Fruit fly (Drosophila melanogaster) Kc167 (cell line): Measurements from ENCODE around the gene Plp.

ENCODE experiments used
- Myc ChIP-seq: fragments of >200 bp; optimal IDR thresholded peaks from 2 replicates; lab custom pipeline; 2017; ENCODE audit warnings: missing external identifiers
- Sin3A ChIP-seq: fragments of >200 bp; optimal IDR thresholded peaks from 2 replicates; lab custom pipeline; 2018; ENCODE audit warnings: missing external identifiers
- h ChIP-seq: fragments of >200 bp; optimal IDR thresholded peaks from 3 replicates; lab custom pipeline; 2018; ENCODE audit warnings: missing external identifiers
- insv ChIP-seq: fragments of >200 bp; optimal IDR thresholded peaks from 3 replicates; lab custom pipeline; 2018; ENCODE audit warnings: missing external identifiers
- psq ChIP-seq: fragments of >200 bp; optimal IDR thresholded peaks from 2 replicates; lab custom pipeline; 2017; ENCODE audit warnings: missing external identifiers
- ttk ChIP-seq: sonication (Bioruptor generic); optimal IDR thresholded peaks from 2 replicates; lab custom pipeline; 2017; ENCODE audit warnings: missing external identifiers

Gene Plp

DNA sequence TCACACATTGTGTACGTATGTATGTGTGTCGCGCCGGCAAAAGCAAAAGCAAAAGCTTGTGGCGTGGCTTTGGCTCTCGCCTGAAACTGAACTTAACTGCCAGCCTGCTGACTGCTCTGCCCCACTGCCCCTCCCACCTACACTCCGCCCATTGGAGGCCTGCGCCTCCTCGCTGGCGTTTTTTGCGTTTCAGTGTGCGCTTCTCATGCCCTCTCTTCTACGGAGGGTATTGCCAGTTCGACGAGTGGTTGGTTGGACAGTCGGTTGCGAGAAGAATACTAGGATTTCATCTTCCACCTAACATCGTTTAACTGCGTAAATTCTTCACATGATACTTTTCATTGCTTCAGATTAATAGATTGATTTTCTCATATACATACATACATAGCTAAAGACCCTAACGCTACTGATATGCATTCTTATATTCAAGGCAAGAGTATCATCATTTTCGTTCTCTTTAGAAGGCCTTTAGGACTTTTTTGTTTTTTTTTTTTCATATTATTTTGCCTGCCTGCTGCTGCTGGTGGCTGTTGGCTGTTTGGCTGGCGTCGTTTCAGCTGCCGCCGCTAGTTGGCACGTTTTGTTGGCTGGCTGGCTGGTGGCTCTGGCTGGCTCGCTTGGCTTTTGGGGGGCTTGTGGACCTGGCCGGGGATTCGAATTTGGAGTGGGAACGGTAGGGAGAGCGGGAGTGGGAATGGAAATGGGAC is 10.5 kb upstream of the Plp start:
- TF ChIP-seq Myc (lab: Kevin White, UChicago) (no peak), psq (lab: Kevin White, UChicago) (no peak), ttk (lab: Kevin White, UChicago) (no peak), Sin3A (lab: Kevin White, UChicago) (no peak), h (lab: Kevin White, UChicago) (no peak), insv (lab: Kevin White, UChicago) (no peak)

dm6 chr3L:15103988-15104848 is 9.7 kb upstream of the Plp start:
- TF ChIP-seq ttk (lab: Kevin White, UChicago): no peak
- TF ChIP-seq insv (lab: Kevin White, UChicago): no peak
- TF ChIP-seq h (lab: Kevin White, UChicago): no peak
- TF ChIP-seq Myc (lab: Kevin White, UChicago): no peak
- no peak for TF ChIP-seq psq (lab: Kevin White, UChicago)
- TF ChIP-seq Sin3A (lab: Kevin White, UChicago): no peak

DNA sequence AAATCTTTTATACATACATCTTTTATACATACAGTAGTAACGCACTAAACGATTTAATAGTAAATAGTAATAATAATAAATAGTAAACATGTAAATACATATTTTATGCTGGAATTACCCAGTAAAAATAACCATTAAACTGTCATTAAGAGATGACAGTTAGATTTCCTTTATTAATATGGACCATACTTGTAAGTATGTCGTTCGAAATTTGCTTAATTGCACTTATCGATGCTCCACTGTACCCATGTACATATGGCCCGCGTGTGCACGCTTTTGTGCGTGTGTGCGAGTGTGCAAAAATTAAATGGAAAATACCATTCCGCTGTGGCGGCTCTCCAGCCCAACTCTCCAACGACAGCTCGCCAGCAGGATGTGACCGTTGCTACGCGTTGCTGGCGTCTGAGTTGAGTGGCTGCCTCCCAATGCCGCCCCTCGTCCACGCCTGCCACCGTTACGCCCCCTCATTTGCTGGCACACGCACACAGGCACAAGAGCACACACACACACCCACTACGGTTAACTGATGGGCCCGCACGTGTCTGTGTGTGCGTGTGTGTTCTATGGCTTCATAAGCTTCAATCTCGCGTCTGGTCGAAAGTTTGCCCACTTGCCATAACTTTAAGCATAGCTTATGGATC is 8.3 kb upstream of the Plp start:
- TF ChIP-seq Myc (lab: Kevin White, UChicago): no peak
- no peak for TF ChIP-seq insv (lab: Kevin White, UChicago)
- TF ChIP-seq ttk (lab: Kevin White, UChicago): no peak
- TF ChIP-seq h (lab: Kevin White, UChicago): no peak
- no peak for TF ChIP-seq Sin3A (lab: Kevin White, UChicago)
- no peak for TF ChIP-seq psq (lab: Kevin White, UChicago)

- TF ChIP-seq insv (lab: Kevin White, UChicago): no peak
Observed at dm6 chr3L:15101639-15102413, 7.3 kb upstream of the Plp start.

dm6 chr3L:15100983-15101382 is 6.5 kb upstream of the Plp start:
- no peak for TF ChIP-seq insv (lab: Kevin White, UChicago)
- no peak for TF ChIP-seq psq (lab: Kevin White, UChicago)
- TF ChIP-seq Myc (lab: Kevin White, UChicago): no peak
- TF ChIP-seq h (lab: Kevin White, UChicago): no peak
- TF ChIP-seq Sin3A (lab: Kevin White, UChicago): no peak
- no peak for TF ChIP-seq ttk (lab: Kevin White, UChicago)

dm6 chr3L:15099541-15099940 is 5.0 kb upstream of the Plp start:
- TF ChIP-seq ttk (lab: Kevin White, UChicago) (no peak), Myc (lab: Kevin White, UChicago) (no peak), psq (lab: Kevin White, UChicago) (no peak), Sin3A (lab: Kevin White, UChicago) (no peak), h (lab: Kevin White, UChicago) (no peak), insv (lab: Kevin White, UChicago) (no peak)

DNA sequence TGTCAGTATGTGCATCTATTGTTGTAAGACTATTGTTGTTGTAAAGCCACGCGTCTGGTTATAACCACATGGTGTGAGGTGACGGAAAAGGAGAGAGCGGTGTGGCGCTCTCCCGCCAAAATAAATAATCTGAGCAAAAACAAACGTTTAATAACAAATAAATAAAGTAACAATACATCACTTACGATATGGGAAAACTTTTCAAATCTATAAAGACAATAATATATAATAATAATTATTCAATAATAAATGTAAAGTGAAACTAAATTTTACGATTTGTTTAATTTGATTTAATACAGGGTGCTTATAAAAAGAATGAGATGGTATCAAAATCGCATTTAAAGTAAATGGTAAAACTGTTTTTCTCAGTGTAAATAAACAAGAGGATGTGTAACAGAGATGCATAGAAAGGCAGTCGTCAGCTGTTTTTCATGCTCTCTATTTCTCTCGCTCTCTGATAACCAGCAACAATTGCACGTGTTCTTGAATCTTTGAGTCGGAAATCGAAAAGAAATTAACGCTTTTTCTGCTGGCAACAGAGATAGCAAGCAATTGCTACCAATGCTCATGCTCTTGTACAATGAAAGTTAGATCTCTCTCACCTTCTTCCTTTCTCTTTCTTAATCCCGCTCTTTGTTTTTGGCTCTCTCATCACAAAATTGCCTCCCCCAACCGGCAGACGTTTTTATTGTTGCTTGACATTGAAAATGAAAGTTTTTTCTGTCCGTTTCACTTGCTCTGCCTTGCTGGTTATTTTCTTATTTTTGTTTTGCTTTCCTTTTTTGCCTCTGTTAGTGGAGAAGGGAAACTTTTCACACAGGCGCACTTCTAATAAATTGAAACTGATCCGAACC is 4.4 kb upstream of the Plp start:
- no peak for TF ChIP-seq Myc (lab: Kevin White, UChicago)

dm6 chr3L:15097878-15098520 is 3.5 kb upstream of the Plp start, which contains the start of gene Ctps:
TSS of gene Ctps (plus strand) at chr3L:15097914.
- TF ChIP-seq psq (lab: Kevin White, UChicago): no peak
- TF ChIP-seq Sin3A (lab: Kevin White, UChicago): no peak
- no peak for TF ChIP-seq h (lab: Kevin White, UChicago)

dm6 chr3L:15093929-15094588 is 465 bp downstream of the Plp start:
- TF ChIP-seq Sin3A (lab: Kevin White, UChicago) (no peak), h (lab: Kevin White, UChicago) (no peak), Myc (lab: Kevin White, UChicago) (no peak), ttk (lab: Kevin White, UChicago) (no peak), insv (lab: Kevin White, UChicago) (no peak), psq (lab: Kevin White, UChicago) (no peak)
